Fruit fly (Drosophila melanogaster): Measurements from ENCODE around the gene Mettl3.

The Mettl3 gene

dm6 chr3R:24001150-24001549 lies 30.8 kb upstream of the Mettl3 start:
- TF ChIP-seq fru (GFP tag; optimal IDR thresholded peaks at IDR 0.05) (no peak), foxo (GFP tag; optimal IDR thresholded peaks at IDR 0.05) (no peak), sage (GFP tag; optimal IDR thresholded peaks at IDR 0.05) (no peak), Jra (GFP tag; optimal IDR thresholded peaks at IDR 0.05) (no peak), Abd-B (GFP tag; optimal IDR thresholded peaks at IDR 0.05) (no peak), tai (GFP tag; optimal IDR thresholded peaks at IDR 0.05) (no peak), pan (optimal IDR thresholded peaks at IDR 0.05) (no peak), Dfd (GFP tag; optimal IDR thresholded peaks at IDR 0.05) (no peak), OdsH (GFP tag; optimal IDR thresholded peaks at IDR 0.05) (no peak), h (GFP tag; optimal IDR thresholded peaks at IDR 0.05) (no peak), usp (GFP tag; optimal IDR thresholded peaks at IDR 0.05) (no peak), HLH106 (tag; optimal IDR thresholded peaks at IDR 0.05) (no peak), sv (GFP tag; optimal IDR thresholded peaks at IDR 0.05) (no peak), Dif (GFP tag; optimal IDR thresholded peaks at IDR 0.05; ENCODE audit: partially characterized antibody) (no peak), ey (GFP tag; optimal IDR thresholded peaks at IDR 0.05) (no peak), dsf (GFP tag; optimal IDR thresholded peaks at IDR 0.05; ENCODE audit: borderline replicate concordance) (no peak), psq (GFP tag; optimal IDR thresholded peaks at IDR 0.05) (no peak), dl (GFP tag; optimal IDR thresholded peaks at IDR 0.05; ENCODE audit: insufficient read depth in 1 of 2, partially characterized antibody in 2 of 2) (no peak), CG9705 (GFP tag; optimal IDR thresholded peaks at IDR 0.05) (no peak)

DNA sequence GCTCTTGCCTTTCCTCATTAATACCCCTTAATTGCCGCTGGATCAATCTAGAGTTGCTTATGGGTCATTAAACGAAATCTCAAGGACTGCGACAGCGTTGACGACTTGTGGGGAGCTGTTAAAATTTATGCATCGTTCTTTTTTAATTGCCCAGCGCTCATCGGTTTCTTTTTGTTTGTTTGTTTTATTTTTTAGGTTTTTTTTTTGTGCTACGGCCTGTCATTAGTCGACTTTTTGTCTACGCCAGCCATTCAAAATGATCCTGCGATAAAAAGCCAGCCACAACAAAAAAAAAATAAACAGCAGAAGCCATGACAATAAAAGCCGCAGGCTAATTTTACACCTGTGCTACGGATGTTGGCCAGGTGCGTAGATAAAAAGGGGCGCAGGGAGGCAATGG lies 28.0 kb upstream of the Mettl3 start:
- TF ChIP-seq Hr83 (GFP tag; optimal IDR thresholded peaks at IDR 0.05; ENCODE audit: poor library complexity, severe bottlenecking) (no peak), OdsH (GFP tag; optimal IDR thresholded peaks at IDR 0.05) (no peak), Vsx2 (GFP tag; optimal IDR thresholded peaks at IDR 0.05; ENCODE audit: partially characterized antibody) (no peak), GATAd (GFP tag; optimal IDR thresholded peaks at IDR 0.05) (no peak), Myc (optimal IDR thresholded peaks at IDR 0.05) (no peak), br (GFP tag; optimal IDR thresholded peaks at IDR 0.05) (no peak), HLH106 (tag; optimal IDR thresholded peaks at IDR 0.05) (no peak), Abd-B (GFP tag; optimal IDR thresholded peaks at IDR 0.05) (no peak), Dfd (GFP tag; optimal IDR thresholded peaks at IDR 0.05) (no peak), jim (GFP tag; optimal IDR thresholded peaks at IDR 0.05) (no peak), foxo (GFP tag; optimal IDR thresholded peaks at IDR 0.05) (no peak), usp (GFP tag; optimal IDR thresholded peaks at IDR 0.05) (no peak), dsf (GFP tag; optimal IDR thresholded peaks at IDR 0.05; ENCODE audit: borderline replicate concordance) (no peak), CrebA (GFP tag; optimal IDR thresholded peaks at IDR 0.05; ENCODE audit: borderline replicate concordance) (no peak), Jra (GFP tag; optimal IDR thresholded peaks at IDR 0.05) (no peak), fru (GFP tag; optimal IDR thresholded peaks at IDR 0.05) (no peak), rgr (GFP tag; optimal IDR thresholded peaks at IDR 0.05) (no peak), Hnf4 (GFP tag; optimal IDR thresholded peaks at IDR 0.05) (no peak), dl (GFP tag; optimal IDR thresholded peaks at IDR 0.05; ENCODE audit: insufficient read depth in 1 of 2, partially characterized antibody in 2 of 2) (no peak), h (GFP tag; optimal IDR thresholded peaks at IDR 0.05) (no peak)

- TF ChIP-seq CrebA (GFP tag; optimal IDR thresholded peaks at IDR 0.05; ENCODE audit: borderline replicate concordance) (no peak), dl (GFP tag; optimal IDR thresholded peaks at IDR 0.05; ENCODE audit: insufficient read depth in 1 of 2, partially characterized antibody in 2 of 2) (peak in 1 of 2 experiments; percentile 9), Vsx2 (GFP tag; optimal IDR thresholded peaks at IDR 0.05; ENCODE audit: partially characterized antibody) (peak; percentile 11), Jra (GFP tag; optimal IDR thresholded peaks at IDR 0.05) (no peak), Mio (GFP tag; optimal IDR thresholded peaks at IDR 0.05) (no peak), pan (optimal IDR thresholded peaks at IDR 0.05) (no peak), jim (GFP tag; optimal IDR thresholded peaks at IDR 0.05) (peak; percentile 43), Sp1 (GFP tag; optimal IDR thresholded peaks at IDR 0.05) (peak; percentile 40), dsf (GFP tag; optimal IDR thresholded peaks at IDR 0.05; ENCODE audit: borderline replicate concordance) (no peak), CG9705 (GFP tag; optimal IDR thresholded peaks at IDR 0.05) (no peak), N (GFP tag; optimal IDR thresholded peaks at IDR 0.05) (no peak), Dfd (GFP tag; optimal IDR thresholded peaks at IDR 0.05) (no peak), Hnf4 (GFP tag; optimal IDR thresholded peaks at IDR 0.05) (no peak), foxo (GFP tag; optimal IDR thresholded peaks at IDR 0.05) (no peak), h (GFP tag; optimal IDR thresholded peaks at IDR 0.05) (peak; percentile 46), Hr78 (GFP tag; optimal IDR thresholded peaks at IDR 0.05) (no peak), usp (GFP tag; optimal IDR thresholded peaks at IDR 0.05) (no peak), brk (GFP tag; optimal IDR thresholded peaks at IDR 0.05) (no peak), HLH106 (tag; optimal IDR thresholded peaks at IDR 0.05) (peak; percentile 45), OdsH (GFP tag; optimal IDR thresholded peaks at IDR 0.05) (no peak), fru (GFP tag; optimal IDR thresholded peaks at IDR 0.05) (peak; percentile 34), Abd-B (GFP tag; optimal IDR thresholded peaks at IDR 0.05) (no peak), lola (GFP tag; optimal IDR thresholded peaks at IDR 0.05) (no peak), Dif (GFP tag; optimal IDR thresholded peaks at IDR 0.05; ENCODE audit: partially characterized antibody) (peak; percentile 68), br (GFP tag; optimal IDR thresholded peaks at IDR 0.05) (peak; percentile 33), psq (GFP tag; optimal IDR thresholded peaks at IDR 0.05) (peak; percentile 37), rgr (GFP tag; optimal IDR thresholded peaks at IDR 0.05) (no peak), Myc (optimal IDR thresholded peaks at IDR 0.05) (peak; percentile 99), sage (GFP tag; optimal IDR thresholded peaks at IDR 0.05) (no peak), woc (GFP tag; optimal IDR thresholded peaks at IDR 0.05) (peak; percentile 45), Hr83 (GFP tag; optimal IDR thresholded peaks at IDR 0.05; ENCODE audit: poor library complexity, severe bottlenecking) (peak; percentile 70), Rel (GFP tag; optimal IDR thresholded peaks at IDR 0.05) (no peak), Rel (tag; optimal IDR thresholded peaks at IDR 0.05) (no peak)
Observed at dm6 chr3R:24006449-24007159, 25.4 kb upstream of the Mettl3 start.
